Worm (Caenorhabditis elegans): ENCODE measurements around the gene kvs-5.

DNA sequence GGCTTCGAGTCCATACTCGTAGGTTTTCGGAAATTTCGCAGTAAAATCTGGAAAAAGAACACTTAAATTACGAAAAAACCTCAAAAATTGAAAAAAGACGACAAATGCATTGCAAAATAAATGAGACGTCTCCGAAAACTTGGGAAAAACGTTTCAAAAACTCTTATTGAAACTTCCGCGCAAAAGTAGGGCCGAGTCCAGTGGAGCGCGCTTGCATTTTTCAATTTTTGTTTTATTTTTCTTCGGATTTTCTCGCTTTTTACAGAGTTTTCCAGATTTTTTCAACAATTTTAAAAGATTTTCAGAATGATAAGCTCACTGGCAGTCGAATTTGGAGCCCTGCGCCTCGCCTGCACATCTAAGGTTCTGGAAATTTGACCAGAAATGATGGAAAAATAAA lies 36.4 kb downstream of the kvs-5 start, which contains the start of gene mrpl-2:
- no peak for TF ChIP-seq ceh-36 (tag; optimal IDR thresholded peaks at IDR 0.05)
- no peak for TF ChIP-seq tbx-37 (GFP tag; conservative IDR thresholded peaks at IDR 0.05)
- no peak for TF ChIP-seq pes-1 (GFP tag; IDR thresholded peaks at IDR 0.05)
- TF ChIP-seq ets-7 (tag; optimal IDR thresholded peaks at IDR 0.05) = no peak
- TF ChIP-seq sea-1 (GFP tag; conservative IDR thresholded peaks at IDR 0.05) = no peak
- no peak for TF ChIP-seq tra-4 (tag; optimal IDR thresholded peaks at IDR 0.05)
- no peak for TF ChIP-seq ama-1 (optimal IDR thresholded peaks at IDR 0.05)
- TF ChIP-seq tbx-11 (GFP tag; IDR thresholded peaks at IDR 0.05) = no peak
- no peak for TF ChIP-seq ceh-13 (GFP tag; optimal IDR thresholded peaks at IDR 0.05)
- TF ChIP-seq hmbx-1 (tag; optimal IDR thresholded peaks at IDR 0.05) = no peak
- TF ChIP-seq aly-1 (tag; optimal IDR thresholded peaks at IDR 0.05) = no peak
- TF ChIP-seq flt-1 (GFP tag; IDR thresholded peaks at IDR 0.05) = no peak
- no peak for TF ChIP-seq hnd-1 (tag; optimal IDR thresholded peaks at IDR 0.05)
- TF ChIP-seq hmg-4 (GFP tag; optimal IDR thresholded peaks at IDR 0.05) = no peak

All from whole organism, early embryonic.